Fruit fly (Drosophila melanogaster) whole organism: ENCODE measurements around the gene amd.

Source experiments
- CG8478 ChIP-seq: fragments of >200 bp; optimal IDR thresholded peaks from 2 replicates; lab custom pipeline; 2018; ENCODE audit warnings: inconsistent platforms
- Dll ChIP-seq: fragments of >200 bp; optimal IDR thresholded peaks from 2 replicates; lab custom pipeline; 2017
- EcR ChIP-seq, 2 experiments: fragments of >200 bp; optimal IDR thresholded peaks; 2 replicates each; lab custom pipeline; 2017; ENCODE audit warnings: missing biosample characterization in 2 of 2, missing genetic modification characterization in 2 of 2, missing genetic modification reagents in 2 of 2
- pan ChIP-seq: fragments of >200 bp; optimal IDR thresholded peaks from 2 replicates; lab custom pipeline; 2017
- psq ChIP-seq: fragments of >200 bp; optimal IDR thresholded peaks from 2 replicates; lab custom pipeline; 2017
- usp ChIP-seq: fragments of >200 bp; optimal IDR thresholded peaks from 2 replicates; lab custom pipeline; 2017; ENCODE audit warnings: missing biosample characterization, missing genetic modification characterization, mixed read lengths

DNA sequence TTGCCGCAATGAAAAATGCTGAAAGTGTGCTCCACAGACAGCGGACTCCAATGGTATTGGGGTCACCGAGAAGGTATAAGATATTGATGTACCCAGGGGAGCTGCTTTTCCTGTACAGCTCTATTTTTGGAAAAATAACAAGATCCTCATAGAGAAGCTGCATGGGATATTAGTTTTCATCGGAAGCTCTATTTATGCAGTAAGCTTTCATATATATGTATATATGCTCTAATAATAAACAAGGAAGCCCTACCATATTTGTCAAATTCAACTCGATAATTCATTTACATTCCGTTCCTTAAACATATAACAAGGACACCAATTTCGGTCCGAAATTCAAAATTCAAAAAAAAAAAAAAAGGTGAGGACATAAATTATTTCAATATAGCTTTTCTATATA is 8.2 kb upstream of the amd start, which contains the start of the genes CG17344 and CG43731:
- TF ChIP-seq EcR (GFP tag; optimal IDR thresholded peaks at IDR 0.05; lab: Kevin White, UChicago) (no peak), pan (no peak), usp (no peak), CG8478 (no peak), psq (lab: Kevin White, UChicago) (no peak), Dll (no peak)
